Worm (Caenorhabditis elegans) whole organism, L2 larva: Measurements from ENCODE around the gene nhr-182.

Source experiments
- C34F6.9 ChIP-seq: fragments of 150-350 bp; optimal IDR thresholded peaks from 2 replicates; lab custom pipeline; 2014; ENCODE audit warnings: missing biosample characterization, missing genetic modification characterization
- F13H6.1 ChIP-seq: sonication (generic microtip); optimal IDR thresholded peaks from 2 replicates; lab custom pipeline; 2016; ENCODE audit warnings: missing genetic modification characterization, missing compliant biosample characterization
- R02D3.7 ChIP-seq: fragments of 150-350 bp; optimal IDR thresholded peaks from 2 replicates; lab custom pipeline; 2014; ENCODE audit warnings: missing biosample characterization, missing genetic modification characterization
- Y55F3AM.14 ChIP-seq: fragments of 200-800 bp; sonication (Bioruptor generic); optimal IDR thresholded peaks from 2 replicates; lab custom pipeline; 2018; ENCODE audit warnings: mild to moderate bottlenecking, missing genetic modification characterization, missing compliant biosample characterization
- ZK546.5 ChIP-seq: sonication (generic microtip); optimal IDR thresholded peaks from 2 replicates; lab custom pipeline; 2017; ENCODE audit warnings: missing biosample characterization, missing genetic modification characterization
- alr-1 ChIP-seq: fragments of 150-350 bp; optimal IDR thresholded peaks from 2 replicates; lab custom pipeline; 2014; ENCODE audit warnings: missing biosample characterization, missing genetic modification characterization
- aly-2 ChIP-seq: fragments of 150-350 bp; optimal IDR thresholded peaks from 2 replicates; lab custom pipeline; 2014; ENCODE audit warnings: missing biosample characterization, missing genetic modification characterization
- blmp-1 ChIP-seq: sonication (generic microtip); optimal IDR thresholded peaks from 2 replicates; lab custom pipeline; 2017; ENCODE audit warnings: missing genetic modification characterization, mild to moderate bottlenecking, missing compliant biosample characterization, antibody characterized with exemption, moderate library complexity; ENCODE audit not compliant: insufficient read depth
- ceh-16 ChIP-seq: fragments of 150-350 bp; optimal IDR thresholded peaks from 2 replicates; lab custom pipeline; 2014; ENCODE audit warnings: missing biosample characterization, missing genetic modification characterization
- crh-2 ChIP-seq: sonication (generic microtip); optimal IDR thresholded peaks from 2 replicates; lab custom pipeline; 2017; ENCODE audit warnings: missing biosample characterization, missing genetic modification characterization
- elt-1 ChIP-seq: fragments of 150-350 bp; optimal IDR thresholded peaks from 2 replicates; lab custom pipeline; 2014; ENCODE audit warnings: missing biosample characterization, missing genetic modification characterization
- elt-3 ChIP-seq: sonication (generic microtip); optimal IDR thresholded peaks from 2 replicates; lab custom pipeline; 2017; ENCODE audit warnings: missing biosample characterization, missing genetic modification characterization
- fos-1 ChIP-seq: fragments of 150-350 bp; optimal IDR thresholded peaks from 2 replicates; lab custom pipeline; 2014; ENCODE audit warnings: missing biosample characterization, missing genetic modification characterization
- gmeb-1 ChIP-seq: fragments of 150-350 bp; optimal IDR thresholded peaks from 2 replicates; lab custom pipeline; 2014; ENCODE audit warnings: missing biosample characterization, missing genetic modification characterization
- lin-11 ChIP-seq: fragments of 150-350 bp; sonication (generic microtip); optimal IDR thresholded peaks from 2 replicates; lab custom pipeline; 2014; ENCODE audit warnings: missing biosample characterization, missing genetic modification characterization, inconsistent platforms, mixed read lengths
- lin-13 ChIP-seq: fragments of 150-350 bp; optimal IDR thresholded peaks from 2 replicates; lab custom pipeline; 2014; ENCODE audit warnings: missing biosample characterization, missing genetic modification reagents, missing genetic modification characterization
- lsy-2 ChIP-seq, 2 experiments: fragments of 150-350 bp in 1 of 2; sonication (generic microtip) in 1 of 2; optimal IDR thresholded peaks; 2 replicates each; lab custom pipeline; 2014 to 2017; ENCODE audit warnings: missing biosample characterization in 2 of 2, missing genetic modification characterization in 2 of 2
- mab-5 ChIP-seq: fragments of 150-350 bp; optimal IDR thresholded peaks from 2 replicates; lab custom pipeline; 2014; ENCODE audit warnings: missing biosample characterization, missing genetic modification characterization
- mdl-1 ChIP-seq, 2 experiments: fragments of 150-350 bp in 1 of 2; sonication (generic microtip) in 1 of 2; optimal IDR thresholded peaks; 2 replicates each; lab custom pipeline; 2017; ENCODE audit warnings: missing biosample characterization in 2 of 2, missing genetic modification characterization in 2 of 2
- nhr-11 ChIP-seq: fragments of 150-350 bp; optimal IDR thresholded peaks from 2 replicates; lab custom pipeline; 2014; ENCODE audit warnings: missing biosample characterization, missing genetic modification characterization
- nhr-12 ChIP-seq: fragments of 150-350 bp; optimal IDR thresholded peaks from 2 replicates; lab custom pipeline; 2014; ENCODE audit warnings: missing biosample characterization, missing genetic modification characterization
- nhr-129 ChIP-seq: fragments of 150-350 bp; optimal IDR thresholded peaks from 2 replicates; lab custom pipeline; 2014; ENCODE audit warnings: missing biosample characterization, missing genetic modification characterization
- nhr-21 ChIP-seq: fragments of 150-350 bp; optimal IDR thresholded peaks from 2 replicates; lab custom pipeline; 2014; ENCODE audit warnings: missing biosample characterization, missing genetic modification characterization
- nhr-77 ChIP-seq: fragments of 150-350 bp; optimal IDR thresholded peaks from 2 replicates; lab custom pipeline; 2014; ENCODE audit warnings: missing biosample characterization, missing genetic modification characterization
- skn-1 ChIP-seq: sonication (generic microtip); optimal IDR thresholded peaks from 2 replicates; lab custom pipeline; 2017; ENCODE audit warnings: missing biosample characterization, missing genetic modification characterization
- sma-9 ChIP-seq, 2 experiments: fragments of 150-350 bp in 1 of 2; sonication (generic microtip) in 1 of 2; optimal IDR thresholded peaks; 2 replicates each; lab custom pipeline; 2014 to 2016; ENCODE audit warnings: missing genetic modification characterization in 2 of 2, mild to moderate bottlenecking in 1 of 2, missing biosample characterization in 1 of 2, missing compliant biosample characterization in 1 of 2, missing genetic modification reagents in 1 of 2, moderate library complexity in 1 of 2
- snpc-4 ChIP-seq: fragments of 150-350 bp; optimal IDR thresholded peaks from 2 replicates; lab custom pipeline; 2014; ENCODE audit warnings: missing biosample characterization, missing genetic modification characterization
- unc-39 ChIP-seq: fragments of 150-350 bp; optimal IDR thresholded peaks from 2 replicates; lab custom pipeline; 2014; ENCODE audit warnings: missing biosample characterization, missing genetic modification characterization
- unc-55 ChIP-seq: fragments of 150-350 bp; sonication (generic microtip); optimal IDR thresholded peaks from 3 replicates; lab custom pipeline; 2014; ENCODE audit warnings: missing biosample characterization, missing genetic modification reagents, missing genetic modification characterization
- unc-62 ChIP-seq: fragments of 150-350 bp; optimal IDR thresholded peaks from 2 replicates; lab custom pipeline; 2014; ENCODE audit warnings: missing biosample characterization, missing genetic modification reagents, missing genetic modification characterization
- ztf-11 ChIP-seq: sonication (generic microtip); optimal IDR thresholded peaks from 2 replicates; lab custom pipeline; 2017; ENCODE audit warnings: missing biosample characterization, missing genetic modification characterization

The nhr-182 gene

DNA sequence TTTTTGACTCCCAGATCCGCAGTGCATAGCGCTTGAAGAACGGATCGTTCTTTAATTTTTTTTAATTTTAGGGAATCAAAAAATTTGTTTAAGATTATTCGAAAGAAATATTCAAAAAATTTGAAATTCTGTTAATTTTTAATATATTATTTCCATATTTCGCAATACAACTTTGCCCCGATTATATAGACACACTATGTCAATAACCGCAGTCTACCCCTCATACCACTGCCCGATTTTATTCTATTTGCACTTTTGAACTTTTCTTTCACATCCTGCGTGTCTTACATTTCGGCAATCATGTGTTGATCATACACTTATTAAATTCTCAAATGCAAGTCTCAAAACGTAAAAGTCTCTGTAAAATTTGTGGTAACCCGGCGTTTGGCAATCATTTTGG is 40.9 kb downstream of the nhr-182 start, which contains the start of gene nhr-56 (continued):
- no peak for TF ChIP-seq ceh-16 (tag; lab: Kevin White, UChicago)
- no peak for TF ChIP-seq alr-1
- no peak for TF ChIP-seq elt-1 (tag; lab: Kevin White, UChicago)
- TF ChIP-seq nhr-12 (tag; lab: Kevin White, UChicago), result no peak
- no peak for TF ChIP-seq mab-5 (tag; lab: Kevin White, UChicago)

DNA sequence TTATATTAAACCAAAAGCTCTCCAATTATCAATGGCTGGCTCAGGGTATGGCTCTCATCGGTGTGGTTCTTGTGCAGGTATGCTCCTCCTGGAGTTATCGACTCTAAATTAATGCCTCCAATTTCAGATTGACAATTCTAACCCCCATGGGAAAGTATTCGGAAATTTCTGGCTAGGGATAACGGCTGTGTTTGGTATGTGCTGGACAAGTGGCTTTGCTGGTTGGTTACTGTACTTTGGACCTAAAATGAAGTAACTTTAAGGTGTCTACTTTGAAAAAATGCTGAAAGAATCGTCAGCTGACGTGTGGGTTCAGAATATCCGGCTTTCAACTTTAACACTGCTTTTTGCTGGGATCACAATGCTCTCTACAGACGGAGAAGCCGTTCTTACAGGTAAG is 42.8 kb downstream of the nhr-182 start:
- TF ChIP-seq nhr-77 (no peak), lin-13 (no peak), lin-11 (tag; lab: Kevin White, UChicago) (no peak), sma-9 (GFP tag; optimal IDR thresholded peaks at IDR 0.05; lab: Kevin White, UChicago) (no peak), sma-9 (tag; optimal IDR thresholded peaks at IDR 0.05; lab: Kevin White, UChicago) (no peak), nhr-12 (tag; lab: Kevin White, UChicago) (no peak), unc-39 (tag; lab: Kevin White, UChicago) (no peak), gmeb-1 (tag; lab: Kevin White, UChicago) (no peak), Y55F3AM.14 (GFP tag; lab: Kevin White, UChicago) (no peak), elt-1 (tag; lab: Kevin White, UChicago) (no peak), mab-5 (tag; lab: Kevin White, UChicago) (no peak), aly-2 (tag; lab: Kevin White, UChicago) (no peak), ZK546.5 (no peak), F13H6.1 (tag; lab: Kevin White, UChicago) (no peak)

- no peak for TF ChIP-seq skn-1
Measured at ce11 chrV:2215352-2215751, 44.4 kb downstream of the nhr-182 start, which contains the start of gene nstp-8. Gene nstp-8 (plus strand): TSS chrV:2215652.

DNA sequence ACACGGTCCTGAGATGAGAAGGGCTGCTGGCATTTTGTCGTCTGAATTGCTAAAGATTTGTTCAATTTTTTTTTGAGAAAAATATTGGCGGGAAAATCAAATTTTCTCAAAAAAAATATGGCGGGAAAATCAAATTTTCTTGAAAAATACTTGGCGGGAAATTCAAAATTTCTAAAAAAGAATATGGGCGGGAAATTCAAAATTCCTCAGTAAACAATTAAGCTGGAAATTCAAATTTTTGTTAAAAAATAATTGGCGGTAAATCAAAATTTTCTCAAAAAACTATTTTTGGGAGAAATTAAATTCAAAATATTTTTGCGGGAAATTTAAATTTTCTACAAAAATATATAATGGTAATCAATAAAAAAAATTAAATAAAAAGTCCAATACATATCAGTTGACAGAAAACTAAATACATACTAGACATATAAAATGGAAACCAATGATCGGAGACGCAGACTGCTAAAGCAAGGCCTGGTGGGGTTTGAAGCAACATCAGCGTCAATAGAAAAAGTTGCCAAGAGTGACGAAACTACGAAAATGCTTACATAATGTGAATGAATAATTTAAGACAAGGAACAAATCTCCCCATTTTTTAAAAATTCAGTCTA is 45.2 kb downstream of the nhr-182 start, which contains the start of gene nhr-184:
Gene nhr-184, minus strand, starts transcription at position 51 of the 611 bp plus-strand sequence.
- TF ChIP-seq fos-1 (tag; lab: Kevin White, UChicago) (peak; percentile 56), blmp-1 (tag; lab: Kevin White, UChicago) (no peak), lsy-2 (tag; optimal IDR thresholded peaks at IDR 0.05; lab: Kevin White, UChicago) (peak in 1 of 2 experiments; percentile 21), snpc-4 (tag; lab: Kevin White, UChicago) (no peak), sma-9 (GFP tag; optimal IDR thresholded peaks at IDR 0.05; lab: Kevin White, UChicago) (peak; percentile 35), sma-9 (tag; optimal IDR thresholded peaks at IDR 0.05; lab: Kevin White, UChicago) (no peak), ztf-11 (tag; lab: Kevin White, UChicago) (no peak), unc-55 (GFP tag; lab: Kevin White, UChicago) (peak; percentile 30), gmeb-1 (tag; lab: Kevin White, UChicago) (peak; percentile 2), R02D3.7 (no peak), nhr-21 (tag; lab: Kevin White, UChicago) (no peak), mab-5 (tag; lab: Kevin White, UChicago) (no peak)

DNA sequence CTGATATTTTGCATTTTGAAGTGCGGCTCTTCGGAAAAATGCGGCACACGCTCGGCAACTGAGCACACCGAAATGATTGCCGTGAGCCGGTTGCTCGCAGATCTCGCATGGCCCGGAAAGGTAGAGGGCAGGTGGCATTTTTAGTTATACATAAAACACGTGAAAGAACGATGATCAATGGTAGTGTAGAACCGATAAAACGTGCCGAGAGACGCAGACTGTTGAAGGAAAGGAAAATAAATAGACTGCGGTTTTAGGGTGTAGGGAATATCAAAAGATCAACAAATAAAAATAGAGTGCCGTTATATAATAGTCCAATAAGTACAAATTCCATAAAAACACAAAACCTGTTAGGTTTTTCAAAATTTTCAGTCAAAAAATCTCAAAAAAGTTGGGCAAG is 47.8 kb downstream of the nhr-182 start, which contains the start of gene nhr-133:
Gene nhr-133, minus strand, starts transcription at position 183 of the 400 bp plus-strand sequence.
- TF ChIP-seq crh-2 (tag; lab: Kevin White, UChicago) (peak; percentile 38), nhr-129 (tag; lab: Kevin White, UChicago) (peak; percentile 7), elt-1 (tag; lab: Kevin White, UChicago) (no peak), nhr-12 (tag; lab: Kevin White, UChicago) (no peak), unc-62 (GFP tag; lab: Kevin White, UChicago) (no peak), mdl-1 (tag; optimal IDR thresholded peaks at IDR 0.05; lab: Kevin White, UChicago) (no peak), sma-9 (GFP tag; optimal IDR thresholded peaks at IDR 0.05; lab: Kevin White, UChicago) (peak; percentile 73), sma-9 (tag; optimal IDR thresholded peaks at IDR 0.05; lab: Kevin White, UChicago) (no peak), fos-1 (tag; lab: Kevin White, UChicago) (peak; percentile 23), elt-3 (tag; lab: Kevin White, UChicago) (no peak), aly-2 (tag; lab: Kevin White, UChicago) (no peak), snpc-4 (tag; lab: Kevin White, UChicago) (no peak), nhr-77 (no peak), nhr-11 (tag; lab: Kevin White, UChicago) (no peak), F13H6.1 (tag; lab: Kevin White, UChicago) (peak; percentile 3), C34F6.9 (no peak), ZK546.5 (no peak)
- TF ChIP-seq, all 48 proteins: peak for 5
